Worm (Caenorhabditis elegans) whole organism, young adult: Measurements from ENCODE around the gene prdx-6.

Experiments
- B0019.2 ChIP-seq: fragments of 200-800 bp; sonication (Bioruptor generic); conservative IDR thresholded peaks from 2 replicates; pipeline ENCODE4 v1.3.6; 2022; ENCODE audit warnings: missing genetic modification reagents, missing genetic modification characterization, missing compliant biosample characterization
- B0336.3 ChIP-seq: fragments of 200-800 bp; sonication (Bioruptor generic); IDR thresholded peaks from 2 replicates; pipeline ENCODE4 v1.3.6; 2022; ENCODE audit warnings: missing genetic modification characterization, missing compliant biosample characterization
- C06A6.2 ChIP-seq: fragments of 200-800 bp; sonication (Bioruptor generic); conservative IDR thresholded peaks from 2 replicates; pipeline ENCODE4 v1.3.6; 2022; ENCODE audit warnings: missing genetic modification characterization, missing compliant biosample characterization
- F33H1.4 ChIP-seq: fragments of 200-800 bp; sonication (Bioruptor generic); IDR thresholded peaks from 2 replicates; pipeline ENCODE4 v1.3.6; 2022; ENCODE audit warnings: missing genetic modification reagents, missing genetic modification characterization, missing compliant biosample characterization
- K11D2.4 ChIP-seq: fragments of 200-800 bp; sonication (Bioruptor generic); IDR thresholded peaks from 2 replicates; pipeline ENCODE4 v1.3.6; 2022; ENCODE audit warnings: missing genetic modification reagents, missing genetic modification characterization, missing compliant biosample characterization
- ZK185.1 ChIP-seq: sonication (generic microtip); optimal IDR thresholded peaks from 2 replicates; lab custom pipeline; 2016; ENCODE audit warnings: mild to moderate bottlenecking, missing genetic modification characterization, missing compliant biosample characterization; ENCODE audit not compliant: poor library complexity, severe bottlenecking
- ama-1 ChIP-seq, 3 experiments: fragments of 150-350 bp in 1 of 3; sonication (generic microtip) in 2 of 3; optimal IDR thresholded peaks; 2 replicates each; lab custom pipeline; 2014 to 2018; ENCODE audit warnings: missing biosample characterization in 2 of 3, missing genetic modification characterization in 2 of 3, missing genetic modification reagents in 2 of 3
- aptf-3 ChIP-seq: fragments of 200-800 bp; sonication (Bioruptor generic); IDR thresholded peaks from 2 replicates; pipeline ENCODE4 v1.3.6; 2022; ENCODE audit warnings: missing genetic modification characterization, missing compliant biosample characterization
- atf-7 ChIP-seq: sonication (generic microtip); optimal IDR thresholded peaks from 2 replicates; lab custom pipeline; 2017; ENCODE audit warnings: mild to moderate bottlenecking, missing genetic modification characterization, missing compliant biosample characterization
- attf-6 ChIP-seq: fragments of 200-800 bp; sonication (Bioruptor generic); IDR thresholded peaks from 2 replicates; pipeline ENCODE4 v1.3.6; 2022; ENCODE audit warnings: missing genetic modification reagents, missing genetic modification characterization, missing compliant biosample characterization
- ceh-58 ChIP-seq: fragments of 200-800 bp; sonication (Bioruptor generic); IDR thresholded peaks from 2 replicates; pipeline ENCODE4 v1.3.6; 2022; ENCODE audit warnings: missing genetic modification characterization, missing compliant biosample characterization
- ceh-79 ChIP-seq: sonication (generic microtip); optimal IDR thresholded peaks from 2 replicates; lab custom pipeline; 2017; ENCODE audit warnings: mild to moderate bottlenecking, missing genetic modification characterization, missing compliant biosample characterization
- dpff-1 ChIP-seq: sonication (generic microtip); optimal IDR thresholded peaks from 2 replicates; lab custom pipeline; 2017; ENCODE audit warnings: mild to moderate bottlenecking, missing genetic modification characterization, missing compliant biosample characterization
- egl-18 ChIP-seq: fragments of 200-800 bp; sonication (Bioruptor generic); IDR thresholded peaks from 2 replicates; pipeline ENCODE4 v1.3.6; 2022; ENCODE audit warnings: missing genetic modification reagents, missing genetic modification characterization, missing compliant biosample characterization
- gei-17 ChIP-seq: fragments of 200-800 bp; sonication (Bioruptor generic); optimal IDR thresholded peaks from 2 replicates; lab custom pipeline; 2018; ENCODE audit warnings: mild to moderate bottlenecking, missing genetic modification characterization, missing compliant biosample characterization
- hsf-1 ChIP-seq: fragments of 200-800 bp; sonication (Bioruptor generic); IDR thresholded peaks from 2 replicates; pipeline ENCODE4 v1.3.6; 2022; ENCODE audit warnings: missing genetic modification reagents, missing genetic modification characterization, missing compliant biosample characterization
- lin-26 ChIP-seq: fragments of 200-800 bp; sonication (Bioruptor generic); IDR thresholded peaks from 2 replicates; pipeline ENCODE4 v1.3.6; 2022; ENCODE audit warnings: missing genetic modification reagents, missing genetic modification characterization, missing compliant biosample characterization
- lsl-1 ChIP-seq: fragments of 200-800 bp; sonication (Bioruptor generic); optimal IDR thresholded peaks from 2 replicates; lab custom pipeline; 2018; ENCODE audit warnings: mild to moderate bottlenecking, missing genetic modification characterization, moderate library complexity, missing compliant biosample characterization
- madf-6 ChIP-seq: fragments of 200-800 bp; sonication (Bioruptor generic); IDR thresholded peaks from 2 replicates; pipeline ENCODE4 v1.3.6; 2022; ENCODE audit warnings: missing genetic modification reagents, missing genetic modification characterization, missing compliant biosample characterization
- mes-4 ChIP-seq: sonication (generic microtip); optimal IDR thresholded peaks from 2 replicates; lab custom pipeline; 2016; ENCODE audit warnings: missing genotype, missing genetic modification characterization, missing compliant biosample characterization
- nhr-179 ChIP-seq: sonication (generic microtip); optimal IDR thresholded peaks from 2 replicates; lab custom pipeline; 2016; ENCODE audit warnings: mild to moderate bottlenecking, missing genetic modification characterization, missing compliant biosample characterization
- nhr-80 ChIP-seq: sonication (generic microtip); optimal IDR thresholded peaks from 2 replicates; lab custom pipeline; 2016; ENCODE audit warnings: missing genetic modification characterization, missing compliant biosample characterization
- pha-4 ChIP-seq: fragments of 150-350 bp; sonication (generic microtip); optimal IDR thresholded peaks from 2 replicates; lab custom pipeline; 2014; ENCODE audit warnings: missing biosample characterization, missing genetic modification reagents, missing genetic modification characterization
- rcor-1 ChIP-seq: fragments of 200-800 bp; sonication (Bioruptor generic); IDR thresholded peaks from 2 replicates; pipeline ENCODE4 v1.3.6; 2022; ENCODE audit warnings: missing genetic modification reagents, missing genetic modification characterization, missing compliant biosample characterization
- repo-1 ChIP-seq: sonication (generic microtip); optimal IDR thresholded peaks from 2 replicates; lab custom pipeline; 2017; ENCODE audit warnings: mild to moderate bottlenecking, missing genetic modification characterization, missing compliant biosample characterization
- rpc-1 ChIP-seq, 2 experiments: fragments of 150-350 bp in 1 of 2; sonication (generic microtip) in 1 of 2; optimal IDR thresholded peaks; 2 replicates each; lab custom pipeline; 2014 to 2018; ENCODE audit warnings: missing biosample characterization in 1 of 2, missing genetic modification characterization in 1 of 2, missing genetic modification reagents in 1 of 2, missing genotype in 1 of 2
- sdz-38 ChIP-seq: sonication (generic microtip); optimal IDR thresholded peaks from 2 replicates; lab custom pipeline; 2016; ENCODE audit warnings: missing genotype, missing genetic modification characterization, missing compliant biosample characterization
- snpc-3.4 ChIP-seq: sonication (generic microtip); optimal IDR thresholded peaks from 2 replicates; lab custom pipeline; 2017; ENCODE audit warnings: missing genetic modification characterization, mild to moderate bottlenecking, missing compliant biosample characterization, antibody characterized with exemption, moderate library complexity, missing genotype, missing genetic modification reagents
- somi-1 ChIP-seq: fragments of 200-800 bp; sonication (Bioruptor generic); optimal IDR thresholded peaks from 2 replicates; lab custom pipeline; 2018; ENCODE audit warnings: mild to moderate bottlenecking, missing genetic modification characterization, missing compliant biosample characterization
- tbx-9 ChIP-seq: sonication (generic microtip); optimal IDR thresholded peaks from 2 replicates; lab custom pipeline; 2016; ENCODE audit warnings: borderline replicate concordance, missing genetic modification characterization, inconsistent platforms, missing compliant biosample characterization
- tlf-1 ChIP-seq: fragments of 200-800 bp; sonication (Bioruptor generic); optimal IDR thresholded peaks from 2 replicates; lab custom pipeline; 2018; ENCODE audit warnings: mild to moderate bottlenecking, missing genetic modification characterization, missing compliant biosample characterization
- unc-62 ChIP-seq: fragments of 150-350 bp; optimal IDR thresholded peaks from 2 replicates; lab custom pipeline; 2014; ENCODE audit warnings: missing biosample characterization, missing genetic modification reagents, missing genetic modification characterization
- xnd-1 ChIP-seq: sonication (generic microtip); optimal IDR thresholded peaks from 2 replicates; lab custom pipeline; 2016; ENCODE audit warnings: missing genotype, missing genetic modification reagents, missing genetic modification characterization, missing compliant biosample characterization
- ztf-26 ChIP-seq: sonication (generic microtip); optimal IDR thresholded peaks from 2 replicates; lab custom pipeline; 2017; ENCODE audit warnings: missing genetic modification characterization, missing compliant biosample characterization

Gene prdx-6

DNA sequence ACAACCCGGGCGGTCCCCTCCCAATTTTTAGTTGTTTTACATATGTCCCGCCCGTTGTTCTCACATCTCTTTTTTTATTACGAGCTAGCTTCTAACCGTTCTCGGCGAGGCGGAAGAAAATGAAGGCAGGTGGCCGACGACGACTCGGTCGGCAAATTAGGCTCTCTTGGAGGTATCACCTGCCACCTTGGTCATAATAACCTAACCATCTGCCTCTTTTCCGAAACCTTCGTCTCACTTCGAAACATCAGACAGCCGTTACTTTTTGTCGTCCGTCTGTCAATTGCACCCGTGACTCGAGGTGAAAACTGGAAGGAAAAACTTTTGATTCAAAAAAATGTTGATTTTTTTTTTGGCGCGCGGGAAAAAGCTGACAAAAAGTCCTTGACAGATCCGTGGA, 40.9 kb upstream of the prdx-6 start:
- TF ChIP-seq snpc-3.4 (tag; lab: Kevin White, UChicago): no peak
- TF ChIP-seq tlf-1 (GFP tag; lab: Kevin White, UChicago): no peak
- no peak for TF ChIP-seq atf-7
- TF ChIP-seq lin-26 (GFP tag; lab: Robert Waterston, UW): no peak
- no peak for TF ChIP-seq hsf-1 (GFP tag; lab: Robert Waterston, UW)
- no peak for TF ChIP-seq ZK185.1
- no peak for TF ChIP-seq rpc-1 (optimal IDR thresholded peaks at IDR 0.05; lab: Kevin White, UChicago)
- no peak for TF ChIP-seq rpc-1 (tag; optimal IDR thresholded peaks at IDR 0.05; lab: Kevin White, UChicago)
- no peak for TF ChIP-seq pha-4 (tag; lab: Kevin White, UChicago)
- TF ChIP-seq attf-6 (GFP tag; lab: Robert Waterston, UW): no peak
- no peak for TF ChIP-seq ama-1 (optimal IDR thresholded peaks at IDR 0.05; lab: Kevin White, UChicago)
- TF ChIP-seq ama-1 (GFP tag; optimal IDR thresholded peaks at IDR 0.05; lab: Kevin White, UChicago): no peak
- no peak for TF ChIP-seq unc-62 (GFP tag; lab: Kevin White, UChicago)
- TF ChIP-seq nhr-80 (tag; lab: Kevin White, UChicago): no peak
- TF ChIP-seq C06A6.2 (GFP tag; lab: Robert Waterston, UW): no peak
- no peak for TF ChIP-seq mes-4
- no peak for TF ChIP-seq B0019.2 (GFP tag; lab: Robert Waterston, UW)

DNA sequence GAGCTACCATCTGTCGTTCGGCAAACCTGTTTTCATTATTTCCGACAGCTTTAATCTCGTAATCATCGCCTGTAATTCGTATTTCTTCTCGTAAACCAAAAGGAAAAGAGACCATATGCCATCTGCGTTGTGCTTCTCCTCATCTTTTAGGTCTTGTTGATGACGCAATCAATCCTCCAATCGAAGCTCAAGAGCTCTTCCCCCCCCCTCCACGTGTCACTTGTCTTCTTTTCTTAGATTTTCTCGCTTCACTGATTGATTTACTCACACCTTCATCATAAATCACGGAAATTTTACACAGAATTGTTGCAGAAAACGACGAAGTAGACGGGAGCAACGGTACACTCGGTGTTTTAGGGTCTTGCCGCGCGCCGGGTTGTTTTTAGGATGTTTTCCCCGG, 39.7 kb upstream of the prdx-6 start, which contains the start of gene tcl-2:
tcl-2 (plus strand) TSS at position 388 of the 400 bp plus-strand sequence.
- no peak for TF ChIP-seq nhr-179
- TF ChIP-seq repo-1 (tag; lab: Kevin White, UChicago): no peak

DNA sequence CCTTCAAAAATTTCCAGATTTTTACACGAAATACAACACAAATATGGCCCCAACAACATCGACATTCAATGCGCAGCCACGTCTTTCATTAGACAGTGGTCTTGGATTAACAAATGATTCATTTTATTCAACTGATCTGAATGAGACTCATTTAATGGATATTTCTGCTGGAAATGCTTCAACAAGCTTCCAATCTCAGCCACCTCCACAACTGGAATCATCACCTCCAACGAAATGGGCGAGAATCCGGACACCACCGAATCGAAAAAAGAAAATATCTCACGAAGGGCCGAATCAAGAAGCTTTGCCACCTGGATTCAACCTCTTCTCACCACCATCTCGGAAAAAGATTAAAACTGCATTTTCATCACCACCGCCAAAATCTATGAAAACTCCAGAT, 38.7 kb upstream of the prdx-6 start:
- TF ChIP-seq aptf-3 (GFP tag; lab: Robert Waterston, UW) (no peak), K11D2.4 (no peak), egl-18 (GFP tag; lab: Robert Waterston, UW) (no peak), ama-1 (optimal IDR thresholded peaks at IDR 0.05; lab: Kevin White, UChicago) (no peak), ama-1 (GFP tag; optimal IDR thresholded peaks at IDR 0.05; lab: Kevin White, UChicago) (no peak), tbx-9 (tag; lab: Kevin White, UChicago) (no peak), gei-17 (GFP tag; lab: Kevin White, UChicago) (no peak)
- TF ChIP-seq, all 124 proteins: peak for 0

DNA sequence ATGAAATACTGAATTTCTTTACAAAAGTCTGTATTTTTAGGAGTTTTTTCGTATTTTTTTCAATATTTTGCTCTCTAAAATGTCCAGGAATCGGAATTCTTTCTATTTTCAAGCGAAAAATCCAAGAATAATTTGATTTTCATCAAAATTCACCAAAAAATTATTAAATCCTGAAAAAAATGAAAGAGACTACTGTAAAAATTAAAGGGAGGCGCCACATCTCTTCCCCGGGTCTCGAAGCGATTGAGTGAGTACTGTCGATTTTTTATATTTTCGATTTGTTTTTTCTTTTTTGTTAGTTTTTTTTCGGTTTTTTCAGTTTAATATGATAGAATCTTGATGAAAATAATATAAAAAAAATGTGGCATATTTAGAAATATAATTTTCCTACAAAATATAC, 34.8 kb upstream of the prdx-6 start:
- TF ChIP-seq xnd-1 (tag; lab: Kevin White, UChicago) (peak; percentile 55), madf-6 (GFP tag; lab: Robert Waterston, UW) (peak; percentile 51), ceh-58 (GFP tag; lab: Robert Waterston, UW) (no peak), sdz-38 (tag; lab: Kevin White, UChicago) (no peak), somi-1 (no peak), B0336.3 (GFP tag; lab: Robert Waterston, UW) (no peak), F33H1.4 (GFP tag; lab: Robert Waterston, UW) (peak; percentile 79), lsl-1 (GFP tag; lab: Kevin White, UChicago) (peak; percentile 81), ztf-26 (tag; lab: Kevin White, UChicago) (no peak), ceh-79 (tag; lab: Kevin White, UChicago) (no peak), rcor-1 (GFP tag; lab: Robert Waterston, UW) (no peak), dpff-1 (tag; lab: Kevin White, UChicago) (no peak)
